Fruit fly (Drosophila melanogaster) whole organism, embryonic: ENCODE results near the gene CG31098.

ENCODE experiments used
- Abd-B ChIP-seq: fragments of 200-800 bp; sonication (Bioruptor generic); optimal IDR thresholded peaks from 2 replicates; lab custom pipeline; 2018; ENCODE audit warnings: missing biosample characterization, mild to moderate bottlenecking, missing genetic modification characterization, moderate library complexity
- Adf1 ChIP-seq: fragments of 200-800 bp; sonication (Bioruptor generic); IDR thresholded peaks from 2 replicates; pipeline ENCODE4 v1.3.6; 2022; ENCODE audit warnings: missing biosample characterization, missing genetic modification characterization
- Atf3 ChIP-seq: fragments of 200-800 bp; sonication (Bioruptor generic); optimal IDR thresholded peaks from 3 replicates; lab custom pipeline; 2016; ENCODE audit warnings: missing biosample characterization, missing genetic modification characterization
- Bdp1 ChIP-seq: fragments of 200-800 bp; sonication (Bioruptor generic); optimal IDR thresholded peaks from 3 replicates; lab custom pipeline; 2016; ENCODE audit warnings: missing biosample characterization, missing genetic modification characterization
- Bteb2 ChIP-seq: fragments of 200-800 bp; sonication (Bioruptor generic); optimal IDR thresholded peaks from 2 replicates; lab custom pipeline; 2016; ENCODE audit warnings: missing biosample characterization, missing genetic modification characterization
- C15 ChIP-seq: fragments of 200-800 bp; sonication (Bioruptor generic); IDR thresholded peaks from 3 replicates; pipeline ENCODE4 v1.3.6; 2022; ENCODE audit warnings: missing biosample characterization, missing genetic modification characterization
- CG10147 ChIP-seq: fragments of 200-800 bp; sonication (Bioruptor generic); optimal IDR thresholded peaks from 2 replicates; lab custom pipeline; 2019; ENCODE audit warnings: missing biosample characterization, mild to moderate bottlenecking, missing genetic modification characterization, moderate library complexity
- CG12299 ChIP-seq: fragments of 200-800 bp; sonication (Bioruptor generic); optimal IDR thresholded peaks from 2 replicates; lab custom pipeline; 2018; ENCODE audit warnings: missing biosample characterization, mild to moderate bottlenecking, missing genetic modification characterization
- CG13287 ChIP-seq: fragments of 200-800 bp; sonication (Bioruptor generic); IDR thresholded peaks from 2 replicates; pipeline ENCODE4 v1.3.6; 2022; ENCODE audit warnings: missing biosample characterization, missing genetic modification characterization; ENCODE audit not compliant: partially characterized antibody
- CG13624 ChIP-seq: fragments of 200-800 bp; sonication (Bioruptor generic); optimal IDR thresholded peaks from 2 replicates; lab custom pipeline; 2016; ENCODE audit warnings: missing biosample characterization, missing genetic modification characterization
- CG15269 ChIP-seq: fragments of 200-800 bp; sonication (Bioruptor generic); optimal IDR thresholded peaks from 2 replicates; lab custom pipeline; 2018; ENCODE audit warnings: missing biosample characterization, mild to moderate bottlenecking, missing genetic modification characterization, moderate library complexity
- CG15514 ChIP-seq: fragments of 200-800 bp; sonication (Bioruptor generic); optimal IDR thresholded peaks from 3 replicates; lab custom pipeline; 2017; ENCODE audit warnings: missing biosample characterization, missing genetic modification characterization, mild to moderate bottlenecking, moderate library complexity, missing genetic modification reagents
- CG1647 ChIP-seq: fragments of 200-800 bp; sonication (Bioruptor generic); optimal IDR thresholded peaks from 3 replicates; lab custom pipeline; 2016; ENCODE audit warnings: missing biosample characterization, missing genetic modification characterization
- CG17829 ChIP-seq: fragments of 200-800 bp; optimal IDR thresholded peaks from 2 replicates; lab custom pipeline; 2019; ENCODE audit warnings: missing biosample characterization, mild to moderate bottlenecking, missing genetic modification characterization, moderate library complexity
- CG1792 ChIP-seq: fragments of 200-800 bp; sonication (Bioruptor generic); optimal IDR thresholded peaks from 2 replicates; lab custom pipeline; 2016; ENCODE audit warnings: missing biosample characterization, missing genetic modification characterization
- CG18476 ChIP-seq: fragments of 200-800 bp; sonication (Bioruptor generic); optimal IDR thresholded peaks from 2 replicates; lab custom pipeline; 2016; ENCODE audit warnings: missing biosample characterization, mild to moderate bottlenecking, missing genetic modification characterization
- CG2202 ChIP-seq: fragments of 200-800 bp; sonication (Bioruptor generic); optimal IDR thresholded peaks from 2 replicates; lab custom pipeline; 2018; ENCODE audit warnings: missing biosample characterization, mild to moderate bottlenecking, missing genetic modification characterization
- CG2712 ChIP-seq: fragments of 200-800 bp; optimal IDR thresholded peaks from 3 replicates; lab custom pipeline; 2019; ENCODE audit warnings: missing biosample characterization, mild to moderate bottlenecking, missing genetic modification characterization, moderate library complexity
- CG3163 ChIP-seq: fragments of 200-800 bp; sonication (Bioruptor generic); optimal IDR thresholded peaks from 3 replicates; lab custom pipeline; 2016; ENCODE audit warnings: missing biosample characterization, missing genetic modification characterization
- CG32767 ChIP-seq: fragments of 200-800 bp; sonication (Bioruptor generic); IDR thresholded peaks from 2 replicates; pipeline ENCODE4 v1.3.6; 2022; ENCODE audit warnings: missing biosample characterization, missing genetic modification characterization
- CG33213 ChIP-seq: fragments of 200-800 bp; sonication (Bioruptor generic); optimal IDR thresholded peaks from 3 replicates; lab custom pipeline; 2016; ENCODE audit warnings: missing biosample characterization, missing genetic modification characterization
- CG3726 ChIP-seq: fragments of 200-800 bp; sonication (Bioruptor generic); IDR thresholded peaks from 3 replicates; pipeline ENCODE4, ENCODE4 v1.3.6; 2022; ENCODE audit warnings: missing biosample characterization, missing genetic modification characterization
- CG6175 ChIP-seq: fragments of 200-800 bp; sonication (Bioruptor generic); IDR thresholded peaks from 3 replicates; pipeline ENCODE4 v1.3.6; 2022; ENCODE audit warnings: missing biosample characterization, missing genetic modification characterization
- CG6254 ChIP-seq: fragments of 200-800 bp; sonication (Bioruptor generic); optimal IDR thresholded peaks from 3 replicates; lab custom pipeline; 2017; ENCODE audit warnings: mild to moderate bottlenecking, missing biosample characterization, missing genetic modification reagents, missing genetic modification characterization
- CG9437 ChIP-seq: fragments of 200-800 bp; sonication (Bioruptor generic); optimal IDR thresholded peaks from 2 replicates; lab custom pipeline; 2018; ENCODE audit warnings: missing biosample characterization, mild to moderate bottlenecking, missing genetic modification characterization
- CG9609 ChIP-seq: fragments of 200-800 bp; sonication (Bioruptor generic); optimal IDR thresholded peaks from 3 replicates; lab custom pipeline; 2016; ENCODE audit warnings: missing biosample characterization, missing genetic modification characterization
- Chrac-16 ChIP-seq: fragments of 200-800 bp; sonication (Bioruptor generic); optimal IDR thresholded peaks from 3 replicates; lab custom pipeline; 2016; ENCODE audit warnings: missing biosample characterization, missing genetic modification characterization
- ERR ChIP-seq: fragments of 200-800 bp; sonication (Bioruptor generic); optimal IDR thresholded peaks from 2 replicates; lab custom pipeline; 2016; ENCODE audit warnings: missing biosample characterization, missing genetic modification characterization
- H15 ChIP-seq: fragments of 200-800 bp; sonication (Bioruptor generic); IDR thresholded peaks from 3 replicates; pipeline ENCODE4 v1.3.6; 2022; ENCODE audit warnings: missing biosample characterization, missing genetic modification characterization
- HmgZ ChIP-seq: fragments of 200-800 bp; sonication (Bioruptor generic); optimal IDR thresholded peaks from 2 replicates; lab custom pipeline; 2018; ENCODE audit warnings: missing biosample characterization, mild to moderate bottlenecking, missing genetic modification characterization
- Hr78 ChIP-seq, 2 experiments: fragments of 200-800 bp in 1 of 2; fragments of >200 bp in 1 of 2; sonication (Bioruptor generic) in 1 of 2; optimal IDR thresholded peaks; 2 replicates each; lab custom pipeline; 2017 to 2019; ENCODE audit warnings: missing biosample characterization in 2 of 2, missing genetic modification characterization in 2 of 2, mild to moderate bottlenecking in 1 of 2, moderate library complexity in 1 of 2
- Kr ChIP-seq: fragments of 200-800 bp; sonication (Bioruptor generic); optimal IDR thresholded peaks from 2 replicates; lab custom pipeline; 2017; ENCODE audit warnings: missing biosample characterization, mild to moderate bottlenecking, missing genetic modification characterization
- NfI ChIP-seq: fragments of 200-800 bp; sonication (Bioruptor generic); optimal IDR thresholded peaks from 3 replicates; lab custom pipeline; 2018; ENCODE audit warnings: missing biosample characterization, mild to moderate bottlenecking, missing genetic modification characterization, moderate library complexity
- Sox102F ChIP-seq: fragments of 200-800 bp; sonication (Bioruptor generic); optimal IDR thresholded peaks from 2 replicates; lab custom pipeline; 2018; ENCODE audit warnings: missing biosample characterization, mild to moderate bottlenecking, missing genetic modification characterization, moderate library complexity
- Usf ChIP-seq: fragments of 200-800 bp; sonication (Bioruptor generic); optimal IDR thresholded peaks from 2 replicates; lab custom pipeline; 2017; ENCODE audit warnings: missing genotype, missing biosample characterization, missing genetic modification characterization
- Xbp1 ChIP-seq: fragments of 200-800 bp; sonication (Bioruptor generic); optimal IDR thresholded peaks from 3 replicates; lab custom pipeline; 2016; ENCODE audit warnings: missing biosample characterization, mild to moderate bottlenecking, missing genetic modification characterization
- abd-A ChIP-seq: fragments of 200-800 bp; sonication (Bioruptor generic); optimal IDR thresholded peaks from 3 replicates; lab custom pipeline; 2019; ENCODE audit warnings: missing biosample characterization, mild to moderate bottlenecking, missing genetic modification characterization, moderate library complexity
- ap ChIP-seq: fragments of 200-800 bp; sonication (Bioruptor generic); IDR thresholded peaks from 2 replicates; pipeline ENCODE4 v1.3.6; 2022; ENCODE audit warnings: missing biosample characterization, missing genetic modification characterization
- bigmax ChIP-seq: fragments of 200-800 bp; sonication (Bioruptor generic); optimal IDR thresholded peaks from 2 replicates; lab custom pipeline; 2018; ENCODE audit warnings: missing biosample characterization, mild to moderate bottlenecking, missing genetic modification characterization
- corto ChIP-seq: fragments of 200-800 bp; sonication (Bioruptor generic); optimal IDR thresholded peaks from 2 replicates; lab custom pipeline; 2016; ENCODE audit warnings: missing biosample characterization, mild to moderate bottlenecking, missing genetic modification characterization, moderate library complexity
- ham ChIP-seq: fragments of 200-800 bp; sonication (Bioruptor generic); IDR thresholded peaks from 2 replicates; pipeline ENCODE4 v1.3.6; 2022; ENCODE audit warnings: missing biosample characterization, missing genetic modification characterization
- hth ChIP-seq: fragments of >200 bp; optimal IDR thresholded peaks from 2 replicates; lab custom pipeline; 2017; ENCODE audit warnings: inconsistent platforms
- lola ChIP-seq, 3 experiments: fragments of >200 bp in 2 of 3; fragments of 200-800 bp in 1 of 3; sonication (Bioruptor generic) in 1 of 3; optimal IDR thresholded peaks; 2 replicates each; lab custom pipeline; 2017 to 2019; ENCODE audit warnings: missing biosample characterization in 3 of 3, missing genetic modification characterization in 3 of 3, mild to moderate bottlenecking in 1 of 3, moderate library complexity in 1 of 3
- nmo ChIP-seq: fragments of 200-800 bp; sonication (Bioruptor generic); optimal IDR thresholded peaks from 2 replicates; lab custom pipeline; 2018; ENCODE audit warnings: missing biosample characterization, mild to moderate bottlenecking, missing genetic modification characterization, moderate library complexity
- pb ChIP-seq: fragments of 200-800 bp; sonication (Bioruptor generic); optimal IDR thresholded peaks from 3 replicates; lab custom pipeline; 2016; ENCODE audit warnings: missing biosample characterization, missing genetic modification characterization
- peb ChIP-seq: fragments of 200-800 bp; sonication (Bioruptor generic); IDR thresholded peaks from 2 replicates; pipeline ENCODE4 v1.3.6; 2022; ENCODE audit warnings: missing biosample characterization, missing genetic modification characterization
- stc ChIP-seq: fragments of 200-800 bp; sonication (Bioruptor generic); IDR thresholded peaks from 2 replicates; pipeline ENCODE4 v1.3.6; 2022; ENCODE audit warnings: missing biosample characterization, missing genetic modification characterization
- toy ChIP-seq: fragments of 200-800 bp; sonication (Bioruptor generic); IDR thresholded peaks from 2 replicates; pipeline ENCODE4 v1.3.6; 2022; ENCODE audit warnings: missing biosample characterization, missing genetic modification characterization
- ttk ChIP-seq: fragments of 200-800 bp; sonication (Bioruptor generic); IDR thresholded peaks from 2 replicates; pipeline ENCODE4 v2.1.2; 2022; ENCODE audit warnings: missing biosample characterization, missing genetic modification characterization
- vfl ChIP-seq: fragments of 200-800 bp; sonication (Bioruptor generic); optimal IDR thresholded peaks from 2 replicates; lab custom pipeline; 2016; ENCODE audit warnings: missing biosample characterization, missing genetic modification characterization

Gene CG31098

dm6 chr3R:25258628-25259240 is 34.0 kb downstream of the CG31098 start, which contains the start of gene CG11857 (continued):
- TF ChIP-seq Usf (GFP tag; lab: Kevin White, UChicago) (peak; percentile 96), nmo (GFP tag; lab: Kevin White, UChicago) (peak; percentile 99), peb (GFP tag; lab: Robert Waterston, UW) (peak; percentile 98), stc (GFP tag; lab: Robert Waterston, UW) (peak; percentile 98), ERR (GFP tag; lab: Kevin White, UChicago) (peak; percentile 95), CG18476 (GFP tag; lab: Kevin White, UChicago) (peak; percentile 97), abd-A (tag; lab: Kevin White, UChicago) (no peak), Abd-B (GFP tag; lab: Kevin White, UChicago) (peak; percentile 99), CG3163 (GFP tag; lab: Kevin White, UChicago) (peak; percentile 87), NfI (GFP tag; lab: Kevin White, UChicago) (peak; percentile 98), ham (peak; percentile 96), CG12299 (tag; lab: Kevin White, UChicago) (peak; percentile 95), CG32767 (GFP tag; lab: Robert Waterston, UW) (peak; percentile 97), CG15514 (GFP tag; lab: Kevin White, UChicago) (peak; percentile 93), CG13624 (GFP tag; lab: Kevin White, UChicago) (peak; percentile 99), corto (GFP tag; lab: Kevin White, UChicago) (peak; percentile 95), ap (peak; percentile 97), ttk (GFP tag; lab: Robert Waterston, UW) (peak; percentile 99), hth (lab: Kevin White, UChicago) (no peak), CG17829 (peak; percentile 98), lola (GFP tag; optimal IDR thresholded peaks at IDR 0.05; lab: Kevin White, UChicago) (peak in 1 of 3 experiments; percentile 97), CG3726 (peak; percentile 96), bigmax (peak; percentile 60), HmgZ (tag; lab: Kevin White, UChicago) (peak; percentile 99), CG6254 (GFP tag; lab: Kevin White, UChicago) (peak; percentile 74), Adf1 (peak; percentile 89), pb (GFP tag; lab: Kevin White, UChicago) (peak; percentile 92), CG10147 (GFP tag; lab: Kevin White, UChicago) (peak; percentile 97), toy (GFP tag; lab: Robert Waterston, UW) (peak; percentile 97), vfl (peak; percentile 99), Kr (GFP tag; lab: Kevin White, UChicago) (peak; percentile 21), CG2202 (tag; lab: Kevin White, UChicago) (peak; percentile 95), CG15269 (peak; percentile 97), CG33213 (GFP tag; lab: Kevin White, UChicago) (peak; percentile 97), CG9609 (GFP tag; lab: Kevin White, UChicago) (peak; percentile 98), CG1647 (GFP tag; lab: Kevin White, UChicago) (peak; percentile 97), CG1792 (GFP tag; lab: Kevin White, UChicago) (peak; percentile 95), Hr78 (GFP tag; optimal IDR thresholded peaks at IDR 0.05; lab: Kevin White, UChicago) (no peak), CG13287 (GFP tag; lab: Robert Waterston, UW) (peak; percentile 100), CG6175 (GFP tag; lab: Robert Waterston, UW) (peak; percentile 98), Atf3 (GFP tag; lab: Kevin White, UChicago) (peak; percentile 98), CG2712 (tag; lab: Kevin White, UChicago) (peak; percentile 98), H15 (GFP tag; lab: Robert Waterston, UW) (peak; percentile 99), Bteb2 (GFP tag; lab: Kevin White, UChicago) (peak; percentile 98), Sox102F (GFP tag; lab: Kevin White, UChicago) (peak; percentile 98), Bdp1 (GFP tag; lab: Kevin White, UChicago) (peak; percentile 93), C15 (GFP tag; lab: Robert Waterston, UW) (peak; percentile 98), CG9437 (GFP tag; lab: Kevin White, UChicago) (peak; percentile 88), Xbp1 (GFP tag; lab: Kevin White, UChicago) (peak; percentile 100), Chrac-16 (GFP tag; lab: Kevin White, UChicago) (peak; percentile 99)
